Worm (Caenorhabditis elegans): Measurements from ENCODE around the gene sam-4.
"Not testable (repeated sequence)": the region's sequence is repeated elsewhere in the genome, so short reads cannot be mapped to it uniquely, and the experiment has no call there.

The sam-4 gene

ce11 chrII:5630851-5631401, 18.2 kb downstream of the sam-4 start, which contains the start of the genes F59E12.6 and npl-4.1:
Gene F59E12.6, minus strand, starts transcription at chrII:5630951.
Gene npl-4.1, plus strand, starts transcription at chrII:5631351.
- TF ChIP-seq unc-62 (GFP tag; optimal IDR thresholded peaks at IDR 0.05): not testable (repeated sequence)

ce11 chrII:5628326-5628818, 20.7 kb downstream of the sam-4 start, which contains the start of gene F59E12.15:
Gene F59E12.15, minus strand, starts transcription at chrII:5628376.
- TF ChIP-seq unc-62 (GFP tag; optimal IDR thresholded peaks at IDR 0.05): no peak

ce11 chrII:5622383-5622939, 26.6 kb downstream of the sam-4 start, which contains the start of the genes eif-3.L and npl-4.2:
Gene eif-3.L, minus strand, starts transcription at chrII:5622483.
Gene npl-4.2, plus strand, starts transcription at chrII:5622889.
- TF ChIP-seq unc-62 (GFP tag; optimal IDR thresholded peaks at IDR 0.05): not testable (repeated sequence)

ce11 chrII:5619298-5619697, 29.8 kb downstream of the sam-4 start, which contains the start of gene dhs-6:
Gene dhs-6, minus strand, starts transcription at chrII:5619319.
- TF ChIP-seq unc-62 (GFP tag; optimal IDR thresholded peaks at IDR 0.05): no peak

- no peak for TF ChIP-seq unc-62 (GFP tag; optimal IDR thresholded peaks at IDR 0.05)
Measured at ce11 chrII:5607756-5608155, 41.3 kb downstream of the sam-4 start, which contains the start of gene C17G10.7. Gene C17G10.7, minus strand, starts transcription at chrII:5607856.

- TF ChIP-seq unc-62 (GFP tag; optimal IDR thresholded peaks at IDR 0.05): no peak
Measured at ce11 chrII:5605538-5605945, 43.5 kb downstream of the sam-4 start.

ce11 chrII:5604441-5604840, 44.6 kb downstream of the sam-4 start:
- TF ChIP-seq unc-62 (GFP tag; optimal IDR thresholded peaks at IDR 0.05): no peak

- no peak for TF ChIP-seq unc-62 (GFP tag; optimal IDR thresholded peaks at IDR 0.05)
Measured at ce11 chrII:5603194-5603593, 45.9 kb downstream of the sam-4 start, which contains the start of gene C17G10.6. Gene C17G10.6, minus strand, starts transcription at chrII:5603294.

ce11 chrII:5599326-5600044, 49.6 kb downstream of the sam-4 start, which contains the start of gene C17G10.10:
Gene C17G10.10, minus strand, starts transcription at chrII:5599376.
- no peak for TF ChIP-seq unc-62 (GFP tag; optimal IDR thresholded peaks at IDR 0.05)
